Fruit fly (Drosophila melanogaster) whole organism, prepupa: ENCODE results near the gene CG17681.

Experiments
- CG10631 ChIP-seq: fragments of 200-800 bp; sonication (Bioruptor generic); optimal IDR thresholded peaks from 2 replicates; lab custom pipeline; 2016; ENCODE audit warnings: missing biosample characterization, missing genetic modification characterization
- CG10669 ChIP-seq: fragments of 200-800 bp; sonication (Bioruptor generic); optimal IDR thresholded peaks from 3 replicates; lab custom pipeline; 2018; ENCODE audit warnings: missing biosample characterization, mild to moderate bottlenecking, missing genetic modification characterization, moderate library complexity
- CG11294 ChIP-seq: fragments of 200-800 bp; sonication (Bioruptor generic); IDR thresholded peaks from 2 replicates; pipeline ENCODE4 v1.3.6; 2022; ENCODE audit warnings: missing biosample characterization, missing genetic modification characterization
- CG11902 ChIP-seq: fragments of 200-800 bp; sonication (Bioruptor generic); optimal IDR thresholded peaks from 3 replicates; lab custom pipeline; 2016; ENCODE audit warnings: missing biosample characterization, missing genetic modification characterization
- CG1621 ChIP-seq: fragments of 200-800 bp; sonication (Bioruptor generic); optimal IDR thresholded peaks from 3 replicates; lab custom pipeline; 2018; ENCODE audit warnings: missing biosample characterization, mild to moderate bottlenecking, missing genetic modification characterization
- CG16779 ChIP-seq: fragments of 200-800 bp; sonication (Bioruptor generic); optimal IDR thresholded peaks from 3 replicates; lab custom pipeline; 2017; ENCODE audit warnings: missing biosample characterization, mild to moderate bottlenecking, missing genetic modification characterization
- CG31627 ChIP-seq: fragments of 200-800 bp; sonication (Bioruptor generic); optimal IDR thresholded peaks from 3 replicates; lab custom pipeline; 2016; ENCODE audit warnings: missing biosample characterization, missing genetic modification characterization
- CG34406 ChIP-seq: fragments of 200-800 bp; sonication (Bioruptor generic); optimal IDR thresholded peaks from 3 replicates; lab custom pipeline; 2016; ENCODE audit warnings: missing biosample characterization, missing genetic modification characterization
- CG3919 ChIP-seq: fragments of 200-800 bp; sonication (Bioruptor generic); optimal IDR thresholded peaks from 3 replicates; lab custom pipeline; 2016; ENCODE audit warnings: missing biosample characterization, missing genetic modification characterization
- CG4318 ChIP-seq: fragments of 200-800 bp; sonication (Bioruptor generic); optimal IDR thresholded peaks from 3 replicates; lab custom pipeline; 2017; ENCODE audit warnings: missing biosample characterization, mild to moderate bottlenecking, missing genetic modification characterization
- CG6163 ChIP-seq: fragments of 200-800 bp; sonication (Bioruptor generic); IDR thresholded peaks from 3 replicates; pipeline ENCODE4 v1.3.6; 2022; ENCODE audit warnings: missing biosample characterization, missing genetic modification characterization
- CG6276 ChIP-seq: fragments of 200-800 bp; sonication (Bioruptor generic); optimal IDR thresholded peaks from 2 replicates; lab custom pipeline; 2017; ENCODE audit warnings: missing biosample characterization, mild to moderate bottlenecking, missing genetic modification characterization
- CG6808 ChIP-seq: fragments of 200-800 bp; sonication (Bioruptor generic); optimal IDR thresholded peaks from 3 replicates; lab custom pipeline; 2017; ENCODE audit warnings: missing biosample characterization, missing genetic modification characterization, mild to moderate bottlenecking, moderate library complexity, missing genetic modification reagents
- CG6854 ChIP-seq: fragments of 200-800 bp; sonication (Bioruptor generic); optimal IDR thresholded peaks from 2 replicates; lab custom pipeline; 2017; ENCODE audit warnings: missing biosample characterization, mild to moderate bottlenecking, missing genetic modification characterization
- CG7368 ChIP-seq: fragments of 200-800 bp; sonication (Bioruptor generic); optimal IDR thresholded peaks from 3 replicates; lab custom pipeline; 2016; ENCODE audit warnings: missing biosample characterization, missing genetic modification characterization
- CG8319 ChIP-seq: fragments of 200-800 bp; sonication (Bioruptor generic); optimal IDR thresholded peaks from 3 replicates; lab custom pipeline; 2016; ENCODE audit warnings: missing biosample characterization, missing genetic modification characterization
- CG8632 ChIP-seq: fragments of 200-800 bp; sonication (Bioruptor generic); optimal IDR thresholded peaks from 3 replicates; lab custom pipeline; 2016; ENCODE audit warnings: missing biosample characterization, missing genetic modification characterization
- CG9139 ChIP-seq: fragments of 200-800 bp; sonication (Bioruptor generic); optimal IDR thresholded peaks from 3 replicates; lab custom pipeline; 2017; ENCODE audit warnings: missing biosample characterization, mild to moderate bottlenecking, missing genetic modification characterization
- Eip75B ChIP-seq: fragments of 200-800 bp; sonication (Bioruptor generic); optimal IDR thresholded peaks from 3 replicates; lab custom pipeline; 2016; ENCODE audit warnings: missing biosample characterization, missing genetic modification characterization
- Eip78C ChIP-seq: fragments of 200-800 bp; sonication (Bioruptor generic); peaks from one replicate; lab custom pipeline; 2016; ENCODE audit warnings: missing biosample characterization, missing genetic modification characterization
- Eip93F ChIP-seq: fragments of 200-800 bp; sonication (Bioruptor generic); optimal IDR thresholded peaks from 2 replicates; lab custom pipeline; 2016; ENCODE audit warnings: missing biosample characterization, mild to moderate bottlenecking, missing genetic modification characterization
- Ets21C ChIP-seq: fragments of 200-800 bp; sonication (Bioruptor generic); optimal IDR thresholded peaks from 3 replicates; lab custom pipeline; 2016; ENCODE audit warnings: missing biosample characterization, missing genetic modification characterization
- Ets96B ChIP-seq: fragments of 200-800 bp; optimal IDR thresholded peaks from 2 replicates; lab custom pipeline; 2019; ENCODE audit warnings: missing biosample characterization, mild to moderate bottlenecking, missing genetic modification characterization, moderate library complexity
- Gug ChIP-seq: fragments of 200-800 bp; sonication (Bioruptor generic); IDR thresholded peaks from 2 replicates; pipeline ENCODE4 v1.3.6; 2022; ENCODE audit warnings: missing biosample characterization, missing genetic modification characterization
- Hr38 ChIP-seq: sonication (Bioruptor generic); optimal IDR thresholded peaks from 2 replicates; lab custom pipeline; 2016; ENCODE audit warnings: missing biosample characterization, missing genetic modification characterization
- Hr39 ChIP-seq: fragments of 200-800 bp; sonication (Bioruptor generic); optimal IDR thresholded peaks from 2 replicates; lab custom pipeline; 2016; ENCODE audit warnings: missing biosample characterization, missing genetic modification characterization
- Hr4 ChIP-seq: fragments of 200-800 bp; sonication (Bioruptor generic); optimal IDR thresholded peaks from 3 replicates; lab custom pipeline; 2016; ENCODE audit warnings: missing biosample characterization, missing genetic modification characterization
- Lpt ChIP-seq: fragments of 200-800 bp; sonication (Bioruptor generic); optimal IDR thresholded peaks from 3 replicates; lab custom pipeline; 2016; ENCODE audit warnings: missing biosample characterization, missing genetic modification characterization
- Met ChIP-seq: fragments of 200-800 bp; sonication (Bioruptor generic); optimal IDR thresholded peaks from 3 replicates; lab custom pipeline; 2016; ENCODE audit warnings: missing biosample characterization, missing genetic modification characterization
- OdsH ChIP-seq: fragments of 200-800 bp; sonication (Bioruptor generic); optimal IDR thresholded peaks from 3 replicates; lab custom pipeline; 2016; ENCODE audit warnings: missing biosample characterization, missing genetic modification characterization
- Sox102F ChIP-seq: fragments of 200-800 bp; sonication (Bioruptor generic); optimal IDR thresholded peaks from 2 replicates; lab custom pipeline; 2016; ENCODE audit warnings: missing biosample characterization, mild to moderate bottlenecking, missing genetic modification characterization
- Sox15 ChIP-seq: fragments of 200-800 bp; sonication (Bioruptor generic); optimal IDR thresholded peaks from 3 replicates; lab custom pipeline; 2016; ENCODE audit warnings: missing biosample characterization, missing genetic modification characterization
- achi ChIP-seq: fragments of 200-800 bp; sonication (Bioruptor generic); optimal IDR thresholded peaks from 3 replicates; lab custom pipeline; 2016; ENCODE audit warnings: missing biosample characterization, missing genetic modification characterization
- acj6 ChIP-seq: fragments of 200-800 bp; sonication (Bioruptor generic); optimal IDR thresholded peaks from 3 replicates; lab custom pipeline; 2016; ENCODE audit warnings: missing biosample characterization, missing genetic modification characterization
- cyc ChIP-seq: fragments of 200-800 bp; sonication (Bioruptor generic); optimal IDR thresholded peaks from 3 replicates; lab custom pipeline; 2016; ENCODE audit warnings: missing biosample characterization, missing genetic modification characterization
- dac ChIP-seq: fragments of 200-800 bp; sonication (Bioruptor generic); optimal IDR thresholded peaks from 2 replicates; lab custom pipeline; 2017; ENCODE audit warnings: missing biosample characterization, mild to moderate bottlenecking, missing genetic modification characterization
- eg ChIP-seq: fragments of 200-800 bp; sonication (Bioruptor generic); IDR thresholded peaks from 3 replicates; pipeline ENCODE4 v1.3.6; 2022; ENCODE audit warnings: missing biosample characterization, missing genetic modification characterization
- esn ChIP-seq: fragments of 200-800 bp; sonication (Bioruptor generic); optimal IDR thresholded peaks from 2 replicates; lab custom pipeline; 2016; ENCODE audit warnings: missing biosample characterization, mild to moderate bottlenecking, missing genetic modification characterization, moderate library complexity
- fd85E ChIP-seq: fragments of 200-800 bp; sonication (Bioruptor generic); optimal IDR thresholded peaks from 3 replicates; lab custom pipeline; 2016; ENCODE audit warnings: missing biosample characterization, missing genetic modification characterization
- lz ChIP-seq: fragments of 200-800 bp; sonication (Bioruptor generic); optimal IDR thresholded peaks from 3 replicates; lab custom pipeline; 2016; ENCODE audit warnings: missing biosample characterization, missing genetic modification characterization
- net ChIP-seq: fragments of 200-800 bp; sonication (Bioruptor generic); optimal IDR thresholded peaks from 3 replicates; lab custom pipeline; 2016; ENCODE audit warnings: missing biosample characterization, missing genetic modification characterization
- salr ChIP-seq, 2 experiments: fragments of 200-800 bp; sonication (Bioruptor generic); optimal IDR thresholded peaks; 3 replicates each; lab custom pipeline; 2016 to 2018; ENCODE audit warnings: missing biosample characterization in 2 of 2, missing genetic modification characterization in 2 of 2, mild to moderate bottlenecking in 1 of 2
- spab ChIP-seq: fragments of 200-800 bp; sonication (Bioruptor generic); optimal IDR thresholded peaks from 2 replicates; lab custom pipeline; 2017; ENCODE audit warnings: missing biosample characterization, mild to moderate bottlenecking, missing genetic modification characterization, missing genetic modification reagents
- ss ChIP-seq, 2 experiments: fragments of 200-800 bp; sonication (Bioruptor generic); optimal IDR thresholded peaks; 2 replicates in 1 of 2; 3 replicates in 1 of 2; lab custom pipeline; 2017 to 2018; ENCODE audit warnings: mild to moderate bottlenecking in 2 of 2, missing biosample characterization in 2 of 2, missing genetic modification characterization in 2 of 2, moderate library complexity in 1 of 2
- topi ChIP-seq: fragments of 200-800 bp; sonication (Bioruptor generic); optimal IDR thresholded peaks from 3 replicates; lab custom pipeline; 2016; ENCODE audit warnings: missing biosample characterization, missing genetic modification characterization
- vri ChIP-seq: fragments of 200-800 bp; sonication (Bioruptor generic); optimal IDR thresholded peaks from 3 replicates; lab custom pipeline; 2016; ENCODE audit warnings: missing biosample characterization, mild to moderate bottlenecking, missing genetic modification characterization

CG17681 gene

dm6 chr2L:18145253-18145652 is 7.7 kb upstream of the CG17681 start (continued):
- peak; percentile 84 for TF ChIP-seq Hr4
- TF ChIP-seq Met (GFP tag; lab: Kevin White, UChicago) = peak; percentile 96
- peak; percentile 92 for TF ChIP-seq CG8632 (GFP tag; lab: Kevin White, UChicago)
- peak; percentile 95 for TF ChIP-seq CG3919 (GFP tag; lab: Kevin White, UChicago)
- TF ChIP-seq Ets96B (tag; lab: Kevin White, UChicago) = peak; percentile 91
- TF ChIP-seq salr (GFP tag; optimal IDR thresholded peaks at IDR 0.05; lab: Kevin White, UChicago) = peak; percentile 69 to 83
- no peak for TF ChIP-seq Hr38 (GFP tag; lab: Kevin White, UChicago)
- peak; percentile 61 for TF ChIP-seq CG4318 (GFP tag; lab: Kevin White, UChicago)
- peak; percentile 87 for TF ChIP-seq net (GFP tag; lab: Kevin White, UChicago)
- TF ChIP-seq Sox15 (GFP tag; lab: Kevin White, UChicago) = peak; percentile 90
- peak; percentile 62 for TF ChIP-seq Gug (GFP tag; lab: Robert Waterston, UW)
- TF ChIP-seq CG8319 (GFP tag; lab: Kevin White, UChicago) = peak; percentile 91
- TF ChIP-seq Eip75B (GFP tag; lab: Kevin White, UChicago) = peak; percentile 91
- peak; percentile 94 for TF ChIP-seq vri (GFP tag; lab: Kevin White, UChicago)
- TF ChIP-seq CG10669 = peak; percentile 89
- TF ChIP-seq OdsH (GFP tag; lab: Kevin White, UChicago) = peak; percentile 92
- TF ChIP-seq CG9139 (GFP tag; lab: Kevin White, UChicago) = peak; percentile 88
- TF ChIP-seq CG6808 (GFP tag; lab: Kevin White, UChicago) = peak; percentile 87
- TF ChIP-seq Ets21C = peak; percentile 89
- peak; percentile 76; the same call in 1 of the 2 replicates for TF ChIP-seq CG11294
- peak; percentile 95 for TF ChIP-seq topi (GFP tag; lab: Kevin White, UChicago)
- TF ChIP-seq CG6854 (GFP tag; lab: Kevin White, UChicago) = peak; percentile 86
- peak; percentile 96 for TF ChIP-seq CG6163 (GFP tag; lab: Robert Waterston, UW)
- TF ChIP-seq CG10631 (GFP tag; lab: Kevin White, UChicago) = peak; percentile 91
- peak; percentile 78 for TF ChIP-seq Lpt (GFP tag; lab: Kevin White, UChicago)
- TF ChIP-seq spab (GFP tag; lab: Kevin White, UChicago) = peak; percentile 87
- peak; percentile 92 for TF ChIP-seq CG34406 (GFP tag; lab: Kevin White, UChicago)
- peak; percentile 94 for TF ChIP-seq CG31627 (GFP tag; lab: Kevin White, UChicago)
- peak; percentile 96 for TF ChIP-seq esn (GFP tag; lab: Kevin White, UChicago)
- TF ChIP-seq acj6 (GFP tag; lab: Kevin White, UChicago) = peak; percentile 95
- TF ChIP-seq CG11902 = peak; percentile 92
- TF ChIP-seq dac = peak; percentile 26
- peak; percentile 94 for TF ChIP-seq Sox102F (GFP tag; lab: Kevin White, UChicago)
- TF ChIP-seq, all 60 proteins: peak for 59

DNA sequence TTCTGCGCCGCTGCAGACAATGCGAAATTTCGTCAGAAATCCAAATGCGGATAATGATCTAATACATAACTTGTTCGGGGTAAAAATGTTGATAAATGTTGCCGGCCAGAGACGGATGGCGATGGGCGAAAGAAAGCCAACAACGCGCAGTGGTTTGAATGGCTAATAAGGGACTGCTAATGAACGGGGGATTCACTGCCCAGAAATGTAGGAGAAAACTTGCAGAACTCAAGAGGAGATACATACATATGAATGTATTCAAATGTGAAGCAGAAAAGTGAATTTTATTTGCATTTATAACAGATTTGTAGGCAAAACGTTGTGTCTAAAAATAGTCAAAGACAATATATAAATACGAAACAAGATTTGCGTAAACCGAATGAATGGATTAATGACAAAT is 7.1 kb upstream of the CG17681 start:
- no peak for TF ChIP-seq CG16779 (tag; lab: Kevin White, UChicago)
- TF ChIP-seq Lpt (GFP tag; lab: Kevin White, UChicago) = no peak
- TF ChIP-seq eg (GFP tag; lab: Robert Waterston, UW) = no peak
- no peak for TF ChIP-seq CG3919 (GFP tag; lab: Kevin White, UChicago)
- TF ChIP-seq spab (GFP tag; lab: Kevin White, UChicago) = no peak
- no peak for TF ChIP-seq CG4318 (GFP tag; lab: Kevin White, UChicago)
- TF ChIP-seq Hr38 (GFP tag; lab: Kevin White, UChicago) = no peak
- no peak for TF ChIP-seq achi (GFP tag; lab: Kevin White, UChicago)

- TF ChIP-seq Eip78C (GFP tag; lab: Kevin White, UChicago) (peak; percentile 89), CG31627 (GFP tag; lab: Kevin White, UChicago) (peak; percentile 65), achi (GFP tag; lab: Kevin White, UChicago) (peak; percentile 41), CG6854 (GFP tag; lab: Kevin White, UChicago) (no peak), CG6276 (GFP tag; lab: Kevin White, UChicago) (peak; percentile 48), Hr39 (GFP tag; lab: Kevin White, UChicago) (peak; percentile 44), CG1621 (tag; lab: Kevin White, UChicago) (peak; percentile 36), CG16779 (tag; lab: Kevin White, UChicago) (peak; percentile 25), CG7368 (GFP tag; lab: Kevin White, UChicago) (peak; percentile 28), Hr38 (GFP tag; lab: Kevin White, UChicago) (no peak), CG4318 (GFP tag; lab: Kevin White, UChicago) (peak; percentile 50), spab (GFP tag; lab: Kevin White, UChicago) (peak; percentile 64), lz (peak; percentile 63), Gug (GFP tag; lab: Robert Waterston, UW) (no peak), Eip93F (GFP tag; lab: Kevin White, UChicago) (peak; percentile 14), cyc (GFP tag; lab: Kevin White, UChicago) (peak; percentile 27), fd85E (GFP tag; lab: Kevin White, UChicago) (peak; percentile 33), CG11294 (no peak), vri (GFP tag; lab: Kevin White, UChicago) (no peak), ss (GFP tag; optimal IDR thresholded peaks at IDR 0.05; lab: Kevin White, UChicago) (peak; percentile 34 to 69)
Measured at dm6 chr2L:18146618-18147099, 6.3 kb upstream of the CG17681 start.
